Fruit fly (Drosophila melanogaster): ENCODE results near the gene TfIIEalpha.

The TfIIEalpha gene

dm6 chr3L:11683819-11684521 is 2.1 kb downstream of the TfIIEalpha start, which contains the start of gene Sugb (continued):
- TF ChIP-seq CG6689 (GFP tag; IDR thresholded peaks at IDR 0.05) (no peak), ssp (GFP tag; IDR thresholded peaks at IDR 0.05) (0 out of 2 replicates have a peak, but pooled peaks have one; percentile 12), Meics (GFP tag; optimal IDR thresholded peaks at IDR 0.05) (peak; percentile 54), hbn (GFP tag; IDR thresholded peaks at IDR 0.05; ENCODE audit: partially characterized antibody) (peak; percentile 56; the same call in 1 of the 2 replicates), HLHmδ (GFP tag; optimal IDR thresholded peaks at IDR 0.05) (no peak), hkb (optimal IDR thresholded peaks at IDR 0.05) (no peak), hkb (GFP tag; IDR thresholded peaks at IDR 0.05) (peak; percentile 54), Dek (tag; optimal IDR thresholded peaks at IDR 0.05) (peak; percentile 57), mld (GFP tag; IDR thresholded peaks at IDR 0.05; ENCODE audit: partially characterized antibody) (no peak), CG3281 (GFP tag; optimal IDR thresholded peaks at IDR 0.05) (peak; percentile 19), dimm (GFP tag; IDR thresholded peaks at IDR 0.05) (no peak), CG18619 (GFP tag; optimal IDR thresholded peaks at IDR 0.05) (peak; percentile 54), CG7928 (GFP tag; optimal IDR thresholded peaks at IDR 0.05) (no peak), Spps (tag; optimal IDR thresholded peaks at IDR 0.05) (no peak), CG18011 (GFP tag; optimal IDR thresholded peaks at IDR 0.05) (peak; percentile 30), Hr39 (optimal IDR thresholded peaks at IDR 0.05) (no peak), sob (GFP tag; IDR thresholded peaks at IDR 0.05) (peak; percentile 79), abd-A (tag; optimal IDR thresholded peaks at IDR 0.05) (peak; percentile 78), az2 (GFP tag; optimal IDR thresholded peaks at IDR 0.05) (peak; percentile 62), Sry-δ (GFP tag; optimal IDR thresholded peaks at IDR 0.05) (peak; percentile 72), CG10462 (GFP tag; optimal IDR thresholded peaks at IDR 0.05) (no peak), Xbp1 (GFP tag; optimal IDR thresholded peaks at IDR 0.05) (peak; percentile 68), Opbp (GFP tag; IDR thresholded peaks at IDR 0.05; ENCODE audit: partially characterized antibody) (peak; percentile 30; the same call in 1 of the 3 replicates), CG30020 (tag; optimal IDR thresholded peaks at IDR 0.05) (no peak), MESR4 (GFP tag; optimal IDR thresholded peaks at IDR 0.05) (peak; percentile 10), PHDP (tag; optimal IDR thresholded peaks at IDR 0.05) (peak; percentile 80), wdn (GFP tag; IDR thresholded peaks at IDR 0.05) (no peak), CG16813 (GFP tag; IDR thresholded peaks at IDR 0.05; ENCODE audit: partially characterized antibody) (peak; percentile 52), pum (GFP tag; optimal IDR thresholded peaks at IDR 0.05) (peak; percentile 49), Fer3 (tag; optimal IDR thresholded peaks at IDR 0.05) (peak; percentile 65), CG8944 (GFP tag; optimal IDR thresholded peaks at IDR 0.05) (peak; percentile 36), E2f1 (GFP tag; IDR thresholded peaks at IDR 0.05) (peak; percentile 41; the same call in 1 of the 2 replicates), CG7556 (GFP tag; optimal IDR thresholded peaks at IDR 0.05) (peak; percentile 71), oc (tag; optimal IDR thresholded peaks at IDR 0.05) (no peak), CG12299 (tag; optimal IDR thresholded peaks at IDR 0.05) (peak; percentile 65), Aef1 (GFP tag; IDR thresholded peaks at IDR 0.05) (peak; percentile 18; the same call in 1 of the 3 replicates), knrl (GFP tag; IDR thresholded peaks at IDR 0.05; ENCODE audit: partially characterized antibody) (peak; percentile 66; the same call in 1 of the 3 replicates), gce (GFP tag; IDR thresholded peaks at IDR 0.05) (no peak; the same call in 2 of the 3 replicates), pros (GFP tag; optimal IDR thresholded peaks at IDR 0.05) (peak; percentile 16), CG2129 (GFP tag; IDR thresholded peaks at IDR 0.05; ENCODE audit: partially characterized antibody) (peak; percentile 32), peb (GFP tag; IDR thresholded peaks at IDR 0.05) (no peak), jing (GFP tag; optimal IDR thresholded peaks at IDR 0.05) (no peak), lmd (GFP tag; IDR thresholded peaks at IDR 0.05) (peak; percentile 70; the same call in 1 of the 2 replicates), CG3995 (GFP tag; optimal IDR thresholded peaks at IDR 0.05) (no peak), H2.0 (GFP tag; IDR thresholded peaks at IDR 0.05) (peak; percentile 21; the same call in 1 of the 2 replicates), CG10267 (tag; optimal IDR thresholded peaks at IDR 0.05) (peak; percentile 35), pita (GFP tag; optimal IDR thresholded peaks at IDR 0.05) (no peak), NFAT (GFP tag; IDR thresholded peaks at IDR 0.05) (peak; percentile 77), CG4404 (GFP tag; IDR thresholded peaks at IDR 0.05) (no peak)

Data from whole organism, embryonic.